Worm (Caenorhabditis elegans) whole organism, early embryonic: Measurements from ENCODE around the gene T25F10.1.

Experiments
- ceh-13 ChIP-seq: fragments of 200-800 bp; sonication (Bioruptor generic); optimal IDR thresholded peaks from 2 replicates; lab custom pipeline; 2018; ENCODE audit warnings: mild to moderate bottlenecking, missing genetic modification characterization, missing compliant biosample characterization
- flt-1 ChIP-seq: fragments of 200-800 bp; sonication (Bioruptor generic); IDR thresholded peaks from 2 replicates; pipeline ENCODE4 v1.3.6; 2022; ENCODE audit warnings: missing genetic modification characterization, missing compliant biosample characterization
- hmbx-1 ChIP-seq: sonication (generic microtip); optimal IDR thresholded peaks from 2 replicates; lab custom pipeline; 2016; ENCODE audit warnings: mild to moderate bottlenecking, missing genetic modification characterization, missing compliant biosample characterization
- scrt-1 ChIP-seq: fragments of 200-800 bp; sonication (Bioruptor generic); IDR thresholded peaks from 2 replicates; pipeline ENCODE4 v1.3.6; 2022; ENCODE audit warnings: missing genetic modification characterization, missing compliant biosample characterization
- tra-4 ChIP-seq: sonication (generic microtip); optimal IDR thresholded peaks from 2 replicates; lab custom pipeline; 2017; ENCODE audit warnings: missing genetic modification characterization, missing compliant biosample characterization

DNA sequence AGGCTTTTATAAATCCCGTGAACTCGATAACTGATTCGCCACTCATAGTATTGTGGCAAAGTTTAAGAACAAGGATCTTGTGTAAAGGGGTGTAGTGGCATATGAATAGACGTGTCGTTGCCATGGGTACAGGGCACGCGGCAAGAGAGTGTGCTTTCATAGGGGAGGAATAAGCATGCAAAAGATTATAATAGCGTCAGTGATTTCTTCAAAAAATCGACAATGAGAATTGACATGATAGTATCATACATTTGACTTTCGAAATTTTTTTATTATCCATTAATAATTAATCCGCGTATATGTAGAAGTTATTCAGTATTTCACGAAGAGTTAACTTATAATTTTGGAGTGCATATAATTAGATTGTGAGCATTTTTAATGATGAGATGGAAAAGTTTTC is 3.3 kb upstream of the T25F10.1 start, which contains the start of gene bbs-8:
- TF ChIP-seq scrt-1 (GFP tag; lab: Robert Waterston, UW): no peak
- no peak for TF ChIP-seq tra-4
- no peak for TF ChIP-seq flt-1 (GFP tag; lab: Robert Waterston, UW)
- no peak for TF ChIP-seq ceh-13
- no peak for TF ChIP-seq hmbx-1
